Fruit fly (Drosophila melanogaster): ENCODE results near the gene CG15263.

- TF ChIP-seq ovo (GFP tag; optimal IDR thresholded peaks at IDR 0.05) (no peak), tj (GFP tag; optimal IDR thresholded peaks at IDR 0.05) (no peak), CG12768 (GFP tag; optimal IDR thresholded peaks at IDR 0.05) (no peak), Hr96 (GFP tag; optimal IDR thresholded peaks at IDR 0.05) (no peak), CG1620 (GFP tag; optimal IDR thresholded peaks at IDR 0.05) (no peak), CG33017 (tag; optimal IDR thresholded peaks at IDR 0.05) (no peak), Mnt (GFP tag; optimal IDR thresholded peaks at IDR 0.05) (no peak)
These were observed 44.6 kb downstream of the CG15263 start for dm6 chr2L:15329382-15329781.
